Fruit fly (Drosophila melanogaster): ENCODE results near the gene CG9691.

Gene CG9691

dm6 chrX:9930882-9931281, 46.6 kb downstream of the CG9691 start, which contains the start of gene Idgf4:
TSS of gene Idgf4 (minus strand) at chrX:9930948.
- TF ChIP-seq CG6163 (GFP tag; IDR thresholded peaks at IDR 0.05) (0 out of 3 replicates have a peak, but pooled peaks have one; percentile 33), CG31627 (GFP tag; optimal IDR thresholded peaks at IDR 0.05) (no peak), vri (GFP tag; optimal IDR thresholded peaks at IDR 0.05) (peak; percentile 23), achi (GFP tag; optimal IDR thresholded peaks at IDR 0.05) (no peak), CG9139 (GFP tag; optimal IDR thresholded peaks at IDR 0.05) (no peak), CG6276 (GFP tag; optimal IDR thresholded peaks at IDR 0.05) (peak; percentile 32), ss (GFP tag; optimal IDR thresholded peaks at IDR 0.05) (no peak), Sox14 (GFP tag; optimal IDR thresholded peaks at IDR 0.05) (no peak), Smox (GFP tag; optimal IDR thresholded peaks at IDR 0.05) (no peak), CG6808 (GFP tag; optimal IDR thresholded peaks at IDR 0.05) (no peak), CG3919 (GFP tag; optimal IDR thresholded peaks at IDR 0.05) (no peak), CG11902 (GFP tag; optimal IDR thresholded peaks at IDR 0.05) (no peak), CG7368 (GFP tag; optimal IDR thresholded peaks at IDR 0.05) (no peak), CG15336 (GFP tag; IDR thresholded peaks at IDR 0.05) (peak; percentile 42; the same call in 1 of the 2 replicates), Gug (GFP tag; IDR thresholded peaks at IDR 0.05) (0 out of 2 replicates have a peak, but pooled peaks have one; percentile 8), CG6854 (GFP tag; optimal IDR thresholded peaks at IDR 0.05) (no peak), net (GFP tag; optimal IDR thresholded peaks at IDR 0.05) (no peak), eg (GFP tag; IDR thresholded peaks at IDR 0.05) (peak; percentile 71; the same call in 2 of the 3 replicates), topi (GFP tag; optimal IDR thresholded peaks at IDR 0.05) (no peak), Blimp-1 (GFP tag; optimal IDR thresholded peaks at IDR 0.05) (no peak), fkh (GFP tag; optimal IDR thresholded peaks at IDR 0.05) (peak; percentile 72), CG16779 (tag; optimal IDR thresholded peaks at IDR 0.05) (peak; percentile 9), pdm3 (GFP tag; optimal IDR thresholded peaks at IDR 0.05) (no peak), CG32006 (GFP tag; optimal IDR thresholded peaks at IDR 0.05) (peak; percentile 15), lz (GFP tag; optimal IDR thresholded peaks at IDR 0.05) (no peak), dsx (GFP tag; optimal IDR thresholded peaks at IDR 0.05; ENCODE audit: poor library complexity, severe bottlenecking) (no peak), CG8119 (GFP tag; IDR thresholded peaks at IDR 0.05) (0 out of 3 replicates have a peak, but pooled peaks have one; percentile 20), CG8632 (GFP tag; optimal IDR thresholded peaks at IDR 0.05) (no peak), Hr39 (GFP tag; optimal IDR thresholded peaks at IDR 0.05) (no peak), Eip78C (GFP tag) (peak; percentile 6), CG11294 (GFP tag; IDR thresholded peaks at IDR 0.05) (no peak), fd59A (GFP tag; optimal IDR thresholded peaks at IDR 0.05) (no peak), Sox15 (GFP tag; optimal IDR thresholded peaks at IDR 0.05) (no peak)

- no peak for TF ChIP-seq eg (GFP tag; IDR thresholded peaks at IDR 0.05)
- peak; percentile 86 for TF ChIP-seq svp (GFP tag)
- peak; percentile 3 for TF ChIP-seq fkh (GFP tag; optimal IDR thresholded peaks at IDR 0.05)
Observed at dm6 chrX:9932296-9932892, 48.2 kb downstream of the CG9691 start.
